Fruit fly (Drosophila melanogaster) whole organism, prepupa: Measurements from ENCODE around the gene Atg13.

ENCODE experiments used
- CG7368 ChIP-seq: fragments of 200-800 bp; sonication (Bioruptor generic); optimal IDR thresholded peaks from 3 replicates; lab custom pipeline; 2016; ENCODE audit warnings: missing biosample characterization, missing genetic modification characterization
- Hr39 ChIP-seq: fragments of 200-800 bp; sonication (Bioruptor generic); optimal IDR thresholded peaks from 2 replicates; lab custom pipeline; 2016; ENCODE audit warnings: missing biosample characterization, missing genetic modification characterization
- lz ChIP-seq: fragments of 200-800 bp; sonication (Bioruptor generic); optimal IDR thresholded peaks from 3 replicates; lab custom pipeline; 2016; ENCODE audit warnings: missing biosample characterization, missing genetic modification characterization
- pdm3 ChIP-seq: fragments of 200-800 bp; sonication (Bioruptor generic); optimal IDR thresholded peaks from 3 replicates; lab custom pipeline; 2016; ENCODE audit warnings: missing biosample characterization, missing genetic modification characterization
- ss ChIP-seq, 2 experiments: fragments of 200-800 bp; sonication (Bioruptor generic); optimal IDR thresholded peaks; 2 replicates in 1 of 2; 3 replicates in 1 of 2; lab custom pipeline; 2017 to 2018; ENCODE audit warnings: mild to moderate bottlenecking in 2 of 2, missing biosample characterization in 2 of 2, missing genetic modification characterization in 2 of 2, moderate library complexity in 1 of 2

DNA sequence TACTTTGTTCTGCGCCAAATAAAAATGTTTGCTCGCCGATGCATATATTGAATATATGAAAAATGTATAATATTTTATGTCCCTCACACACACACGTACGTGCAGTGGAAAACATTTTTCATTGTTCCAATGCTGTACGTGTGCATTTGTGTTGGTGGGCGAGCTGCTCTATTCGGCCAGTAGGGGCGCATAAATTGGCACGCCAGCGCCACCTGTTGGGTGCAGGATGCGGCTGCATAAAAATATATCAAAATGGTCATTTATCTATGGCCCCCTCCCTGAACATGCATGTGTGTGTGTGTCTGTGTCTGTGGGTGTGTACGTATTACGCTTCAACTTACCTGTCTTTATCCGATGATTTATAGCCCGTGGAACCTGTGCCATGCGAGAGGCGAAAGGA is 40.0 kb downstream of the Atg13 start:
- TF ChIP-seq pdm3 (no peak), CG7368 (GFP tag; lab: Kevin White, UChicago) (no peak), Hr39 (GFP tag; lab: Kevin White, UChicago) (no peak), ss (GFP tag; optimal IDR thresholded peaks at IDR 0.05; lab: Kevin White, UChicago) (no peak), lz (GFP tag; lab: Kevin White, UChicago) (no peak)
